Fruit fly (Drosophila melanogaster) whole organism, wandering third instar larva: ENCODE results near the gene CG7685.

Experiments
- HLH106 ChIP-seq: fragments of 200-800 bp; optimal IDR thresholded peaks from 3 replicates; lab custom pipeline; 2019; ENCODE audit warnings: missing biosample characterization, mild to moderate bottlenecking, missing genetic modification characterization, moderate library complexity
- Jra ChIP-seq: sonication (Bioruptor generic); optimal IDR thresholded peaks from 2 replicates; lab custom pipeline; 2016; ENCODE audit warnings: missing biosample characterization, missing genetic modification characterization
- Myc ChIP-seq: fragments of >200 bp; optimal IDR thresholded peaks from 2 replicates; lab custom pipeline; 2017
- lola ChIP-seq: fragments of >200 bp; optimal IDR thresholded peaks from 2 replicates; lab custom pipeline; 2017; ENCODE audit warnings: missing biosample characterization, missing genetic modification characterization
- rgr ChIP-seq: fragments of 200-800 bp; sonication (Bioruptor generic); optimal IDR thresholded peaks from 3 replicates; lab custom pipeline; 2016; ENCODE audit warnings: missing biosample characterization, mild to moderate bottlenecking, missing genetic modification characterization
- sage ChIP-seq: fragments of 200-800 bp; sonication (Bioruptor generic); optimal IDR thresholded peaks from 2 replicates; lab custom pipeline; 2016; ENCODE audit warnings: missing biosample characterization, mild to moderate bottlenecking, missing genetic modification characterization

- peak; percentile 87 for TF ChIP-seq Jra
- TF ChIP-seq HLH106 (tag; lab: Kevin White, UChicago): peak; percentile 94
- peak; percentile 87 for TF ChIP-seq sage (GFP tag; lab: Kevin White, UChicago)
- no peak for TF ChIP-seq lola (GFP tag; lab: Kevin White, UChicago)
- peak; percentile 98 for TF ChIP-seq rgr (GFP tag; lab: Kevin White, UChicago)
- no peak for TF ChIP-seq Myc (lab: Kevin White, UChicago)
These were observed 7.7 kb upstream of the CG7685 start, which contains the start of gene Vti1b for dm6 chr3R:18396801-18397604.
